Fruit fly (Drosophila melanogaster) whole organism, embryonic: ENCODE data around the gene CG32857.

Source experiments
- Asciz ChIP-seq: fragments of 200-800 bp; sonication (Bioruptor generic); optimal IDR thresholded peaks from 2 replicates; lab custom pipeline; 2017; ENCODE audit warnings: missing biosample characterization, mild to moderate bottlenecking, missing genetic modification characterization, missing genetic modification reagents
- CG10431 ChIP-seq: fragments of 200-800 bp; sonication (Bioruptor generic); optimal IDR thresholded peaks from 3 replicates; lab custom pipeline; 2018; ENCODE audit warnings: missing biosample characterization, mild to moderate bottlenecking, missing genetic modification characterization
- CG10565 ChIP-seq: fragments of 200-800 bp; sonication (Bioruptor generic); optimal IDR thresholded peaks from 3 replicates; lab custom pipeline; 2016; ENCODE audit warnings: missing biosample characterization, mild to moderate bottlenecking, missing genetic modification characterization
- CG11560 ChIP-seq: fragments of 200-800 bp; sonication (Bioruptor generic); IDR thresholded peaks from 3 replicates; pipeline ENCODE4 v1.3.6; 2022; ENCODE audit warnings: missing biosample characterization, missing genetic modification characterization
- CG11696 ChIP-seq: fragments of 200-800 bp; sonication (Bioruptor generic); IDR thresholded peaks from 2 replicates; pipeline ENCODE4 v1.3.6; 2022; ENCODE audit warnings: missing biosample characterization, missing genetic modification characterization
- CG12155 ChIP-seq: fragments of 200-800 bp; sonication (Bioruptor generic); optimal IDR thresholded peaks from 3 replicates; lab custom pipeline; 2016; ENCODE audit warnings: missing biosample characterization, missing genetic modification characterization
- CG12299 ChIP-seq: fragments of 200-800 bp; sonication (Bioruptor generic); optimal IDR thresholded peaks from 2 replicates; lab custom pipeline; 2018; ENCODE audit warnings: missing biosample characterization, mild to moderate bottlenecking, missing genetic modification characterization
- CG14014 ChIP-seq: fragments of 200-800 bp; sonication (Bioruptor generic); IDR thresholded peaks from 2 replicates; pipeline ENCODE4 v1.3.6; 2022; ENCODE audit warnings: missing biosample characterization, missing genetic modification characterization
- CG15601 ChIP-seq: fragments of 200-800 bp; sonication (Bioruptor generic); optimal IDR thresholded peaks from 3 replicates; lab custom pipeline; 2019; ENCODE audit warnings: missing biosample characterization, mild to moderate bottlenecking, missing genetic modification characterization, moderate library complexity
- CG1603 ChIP-seq: fragments of 200-800 bp; sonication (Bioruptor generic); optimal IDR thresholded peaks from 2 replicates; lab custom pipeline; 2019; ENCODE audit warnings: missing biosample characterization, mild to moderate bottlenecking, missing genetic modification characterization, moderate library complexity
- CG18599 ChIP-seq: fragments of 200-800 bp; sonication (Bioruptor generic); optimal IDR thresholded peaks from 3 replicates; lab custom pipeline; 2017; ENCODE audit warnings: missing biosample characterization, missing genetic modification characterization, mild to moderate bottlenecking, moderate library complexity, missing genetic modification reagents
- CG2202 ChIP-seq: fragments of 200-800 bp; sonication (Bioruptor generic); optimal IDR thresholded peaks from 2 replicates; lab custom pipeline; 2018; ENCODE audit warnings: missing biosample characterization, mild to moderate bottlenecking, missing genetic modification characterization
- CG32767 ChIP-seq: fragments of 200-800 bp; sonication (Bioruptor generic); IDR thresholded peaks from 2 replicates; pipeline ENCODE4 v1.3.6; 2022; ENCODE audit warnings: missing biosample characterization, missing genetic modification characterization
- CG32772 ChIP-seq: fragments of 200-800 bp; sonication (Bioruptor generic); IDR thresholded peaks from 2 replicates; pipeline ENCODE4 v1.3.6; 2022; ENCODE audit warnings: missing biosample characterization, missing genetic modification characterization
- CG33213 ChIP-seq: fragments of 200-800 bp; sonication (Bioruptor generic); optimal IDR thresholded peaks from 3 replicates; lab custom pipeline; 2016; ENCODE audit warnings: missing biosample characterization, missing genetic modification characterization
- CG6683 ChIP-seq: fragments of 200-800 bp; sonication (Bioruptor generic); optimal IDR thresholded peaks from 2 replicates; lab custom pipeline; 2017; ENCODE audit warnings: missing biosample characterization, mild to moderate bottlenecking, missing genetic modification characterization, missing genetic modification reagents
- CG7271 ChIP-seq: fragments of 200-800 bp; sonication (Bioruptor generic); optimal IDR thresholded peaks from 2 replicates; lab custom pipeline; 2018; ENCODE audit warnings: missing biosample characterization, mild to moderate bottlenecking, missing genetic modification characterization, moderate library complexity
- CG7963 ChIP-seq: fragments of 200-800 bp; sonication (Bioruptor generic); IDR thresholded peaks from 3 replicates; pipeline ENCODE4 v1.3.6; 2022; ENCODE audit warnings: missing biosample characterization, missing genetic modification characterization; ENCODE audit not compliant: partially characterized antibody
- CG8388 ChIP-seq: fragments of 200-800 bp; sonication (Bioruptor generic); optimal IDR thresholded peaks from 2 replicates; lab custom pipeline; 2019; ENCODE audit warnings: missing biosample characterization, mild to moderate bottlenecking, missing genetic modification characterization, moderate library complexity
- CG8478 ChIP-seq: fragments of >200 bp; optimal IDR thresholded peaks from 2 replicates; lab custom pipeline; 2018
- CG8924 ChIP-seq: fragments of 200-800 bp; optimal IDR thresholded peaks from 3 replicates; lab custom pipeline; 2019; ENCODE audit warnings: missing biosample characterization, mild to moderate bottlenecking, missing genetic modification characterization, moderate library complexity
- CG9609 ChIP-seq: fragments of 200-800 bp; sonication (Bioruptor generic); optimal IDR thresholded peaks from 3 replicates; lab custom pipeline; 2016; ENCODE audit warnings: missing biosample characterization, missing genetic modification characterization
- CHES-1-like ChIP-seq: fragments of 200-800 bp; sonication (Bioruptor generic); optimal IDR thresholded peaks from 2 replicates; lab custom pipeline; 2016; ENCODE audit warnings: missing biosample characterization, missing genetic modification characterization
- Camta ChIP-seq: fragments of 200-800 bp; sonication (Bioruptor generic); optimal IDR thresholded peaks from 2 replicates; lab custom pipeline; 2016; ENCODE audit warnings: missing biosample characterization, missing genetic modification characterization
- Doc3 ChIP-seq: fragments of 200-800 bp; sonication (Bioruptor generic); IDR thresholded peaks from 3 replicates; pipeline ENCODE4 v1.3.6; 2022; ENCODE audit warnings: missing biosample characterization, missing genetic modification characterization; ENCODE audit not compliant: partially characterized antibody
- E2f2 ChIP-seq: fragments of 200-800 bp; sonication (Bioruptor generic); IDR thresholded peaks from 2 replicates; pipeline ENCODE4 v1.3.6; 2022; ENCODE audit warnings: missing biosample characterization, missing genetic modification characterization
- H2.0 ChIP-seq: fragments of 200-800 bp; sonication (Bioruptor generic); IDR thresholded peaks from 2 replicates; pipeline ENCODE4 v1.3.6; 2022; ENCODE audit warnings: missing biosample characterization, missing genetic modification characterization
- HLH54F ChIP-seq: fragments of 200-800 bp; sonication (Bioruptor generic); optimal IDR thresholded peaks from 3 replicates; lab custom pipeline; 2016; ENCODE audit warnings: missing biosample characterization, missing genetic modification characterization
- Lpt ChIP-seq: fragments of >200 bp; optimal IDR thresholded peaks from 2 replicates; lab custom pipeline; 2018; ENCODE audit warnings: missing biosample characterization, missing genetic modification characterization
- MTF-1 ChIP-seq: fragments of 200-800 bp; sonication (Bioruptor generic); optimal IDR thresholded peaks from 2 replicates; lab custom pipeline; 2018; ENCODE audit warnings: missing biosample characterization, mild to moderate bottlenecking, missing genetic modification characterization, borderline replicate concordance
- Med ChIP-seq: fragments of 200-800 bp; sonication (Bioruptor generic); peaks from one replicate; lab custom pipeline; 2016; ENCODE audit warnings: missing biosample characterization, missing genetic modification characterization, mild to moderate bottlenecking, inconsistent platforms, moderate library complexity
- Meics ChIP-seq: fragments of 200-800 bp; sonication (Bioruptor generic); optimal IDR thresholded peaks from 2 replicates; lab custom pipeline; 2017; ENCODE audit warnings: missing biosample characterization, mild to moderate bottlenecking, missing genetic modification characterization
- Myb ChIP-seq: fragments of 200-800 bp; sonication (Bioruptor generic); optimal IDR thresholded peaks from 2 replicates; lab custom pipeline; 2016; ENCODE audit warnings: missing biosample characterization, missing genetic modification characterization
- Opbp ChIP-seq: fragments of 200-800 bp; sonication (Bioruptor generic); IDR thresholded peaks from 3 replicates; pipeline ENCODE4 v1.3.6; 2022; ENCODE audit warnings: missing biosample characterization, missing genetic modification characterization; ENCODE audit not compliant: partially characterized antibody
- Rfx ChIP-seq: fragments of 200-800 bp; sonication (Bioruptor generic); IDR thresholded peaks from 2 replicates; pipeline ENCODE4 v1.3.6; 2022; ENCODE audit warnings: missing biosample characterization, missing genetic modification characterization
- ap ChIP-seq: fragments of 200-800 bp; sonication (Bioruptor generic); IDR thresholded peaks from 2 replicates; pipeline ENCODE4 v1.3.6; 2022; ENCODE audit warnings: missing biosample characterization, missing genetic modification characterization
- bcd ChIP-seq: fragments of 200-800 bp; sonication (Bioruptor generic); optimal IDR thresholded peaks from 2 replicates; lab custom pipeline; 2017; ENCODE audit warnings: missing biosample characterization, mild to moderate bottlenecking, missing genetic modification characterization
- bsh ChIP-seq, 2 experiments: fragments of 200-800 bp; sonication (Bioruptor generic); optimal IDR thresholded peaks; 2 replicates each; lab custom pipeline; 2017 to 2018; ENCODE audit warnings: mild to moderate bottlenecking in 2 of 2, missing biosample characterization in 2 of 2, missing genetic modification characterization in 2 of 2, moderate library complexity in 1 of 2
- chif ChIP-seq, 2 experiments: fragments of 200-800 bp; sonication (Bioruptor generic); optimal IDR thresholded peaks; 3 replicates each; lab custom pipeline; 2016; ENCODE audit warnings: missing biosample characterization in 2 of 2, missing genetic modification characterization in 2 of 2
- croc ChIP-seq: fragments of 200-800 bp; sonication (Bioruptor generic); conservative IDR thresholded peaks from 3 replicates; pipeline ENCODE4 v1.3.6; 2022; ENCODE audit warnings: missing biosample characterization, missing genetic modification characterization
- dimm ChIP-seq: fragments of 200-800 bp; sonication (Bioruptor generic); IDR thresholded peaks from 2 replicates; pipeline ENCODE4 v1.3.6; 2022; ENCODE audit warnings: missing biosample characterization, missing genetic modification characterization
- dmrt11E ChIP-seq: fragments of 200-800 bp; sonication (Bioruptor generic); optimal IDR thresholded peaks from 3 replicates; lab custom pipeline; 2018; ENCODE audit warnings: missing biosample characterization, mild to moderate bottlenecking, missing genetic modification characterization, moderate library complexity
- ems ChIP-seq: fragments of 200-800 bp; sonication (Bioruptor generic); optimal IDR thresholded peaks from 3 replicates; lab custom pipeline; 2016; ENCODE audit warnings: missing biosample characterization, missing genetic modification characterization
- en ChIP-seq: fragments of 200-800 bp; sonication (Bioruptor generic); optimal IDR thresholded peaks from 2 replicates; lab custom pipeline; 2016; ENCODE audit warnings: missing biosample characterization, missing genetic modification characterization
- ind ChIP-seq: fragments of 200-800 bp; sonication (Bioruptor generic); optimal IDR thresholded peaks from 3 replicates; lab custom pipeline; 2016; ENCODE audit warnings: missing biosample characterization, missing genetic modification characterization
- lmd ChIP-seq: fragments of 200-800 bp; sonication (Bioruptor generic); IDR thresholded peaks from 2 replicates; pipeline ENCODE4 v1.3.6; 2022; ENCODE audit warnings: missing biosample characterization, missing genetic modification characterization
- luna ChIP-seq: fragments of 200-800 bp; sonication (Bioruptor generic); optimal IDR thresholded peaks from 2 replicates; lab custom pipeline; 2016; ENCODE audit warnings: missing biosample characterization, missing genetic modification characterization
- slou ChIP-seq: fragments of 200-800 bp; sonication (Bioruptor generic); optimal IDR thresholded peaks from 3 replicates; lab custom pipeline; 2016; ENCODE audit warnings: missing biosample characterization, missing genetic modification characterization
- tup ChIP-seq: fragments of 200-800 bp; sonication (Bioruptor generic); optimal IDR thresholded peaks from 2 replicates; lab custom pipeline; 2016; ENCODE audit warnings: missing biosample characterization, mild to moderate bottlenecking, missing genetic modification characterization, moderate library complexity
- zen ChIP-seq: fragments of 200-800 bp; sonication (Bioruptor generic); optimal IDR thresholded peaks from 3 replicates; lab custom pipeline; 2018; ENCODE audit warnings: missing biosample characterization, mild to moderate bottlenecking, missing genetic modification characterization, moderate library complexity

Gene CG32857

dm6 chrX:21604956-21605502 is 12.4 kb downstream of the CG32857 start, which contains the start of gene GCS2alpha (continued):
- TF ChIP-seq CG32772 (GFP tag; lab: Robert Waterston, UW) (no peak), CG10431 (GFP tag; lab: Kevin White, UChicago) (no peak), slou (GFP tag; lab: Kevin White, UChicago) (no peak), ems (GFP tag; lab: Kevin White, UChicago) (no peak), CG7963 (GFP tag; lab: Robert Waterston, UW) (no peak), chif (GFP tag; optimal IDR thresholded peaks at IDR 0.05; lab: Kevin White, UChicago) (no peak), CG11696 (GFP tag; lab: Robert Waterston, UW) (no peak), Med (GFP tag; lab: Kevin White, UChicago) (peak; percentile 20), H2.0 (GFP tag; lab: Robert Waterston, UW) (no peak), HLH54F (GFP tag; lab: Kevin White, UChicago) (no peak), CG8924 (tag; lab: Kevin White, UChicago) (peak; percentile 62), Doc3 (GFP tag; lab: Robert Waterston, UW) (no peak), CHES-1-like (GFP tag; lab: Kevin White, UChicago) (no peak), CG2202 (tag; lab: Kevin White, UChicago) (no peak), CG33213 (GFP tag; lab: Kevin White, UChicago) (no peak), MTF-1 (GFP tag; lab: Kevin White, UChicago) (no peak), Meics (GFP tag; lab: Kevin White, UChicago) (no peak), dmrt11E (tag; lab: Kevin White, UChicago) (no peak), CG12299 (no peak), CG8478 (lab: Kevin White, UChicago) (no peak), lmd (no peak), CG1603 (peak; percentile 27), CG6683 (GFP tag; lab: Kevin White, UChicago) (no peak), tup (GFP tag; lab: Kevin White, UChicago) (no peak), E2f2 (GFP tag; lab: Robert Waterston, UW) (peak; percentile 86)

- TF ChIP-seq zen (tag; lab: Kevin White, UChicago), result peak; percentile 94
- TF ChIP-seq CG18599 (GFP tag; lab: Kevin White, UChicago), result peak; percentile 76
- TF ChIP-seq CG9609, result peak; percentile 80
- peak; percentile 78 for TF ChIP-seq Asciz (GFP tag; lab: Kevin White, UChicago)
- peak; percentile 81 for TF ChIP-seq bcd (GFP tag; lab: Kevin White, UChicago)
- TF ChIP-seq CG15601 (tag; lab: Kevin White, UChicago), result peak; percentile 67
- TF ChIP-seq dimm, result 0 out of 2 replicates have a peak, but pooled peaks have one; percentile 20
- TF ChIP-seq Opbp, result no peak
- TF ChIP-seq CG12155 (GFP tag; lab: Kevin White, UChicago), result peak; percentile 64
- TF ChIP-seq en (GFP tag; lab: Kevin White, UChicago), result peak; percentile 54
- peak; percentile 78 for TF ChIP-seq ap (GFP tag; lab: Robert Waterston, UW)
- TF ChIP-seq CG8478 (lab: Kevin White, UChicago), result no peak
- TF ChIP-seq Camta (GFP tag; lab: Kevin White, UChicago), result peak; percentile 67
- TF ChIP-seq Myb, result peak; percentile 59
- TF ChIP-seq CG32767 (GFP tag; lab: Robert Waterston, UW), result no peak; the same call in 1 of the 2 replicates
- peak; percentile 85 for TF ChIP-seq ind (GFP tag; lab: Kevin White, UChicago)
- TF ChIP-seq CG11560, result peak; percentile 72; the same call in 2 of the 3 replicates
- TF ChIP-seq bsh (GFP tag; optimal IDR thresholded peaks at IDR 0.05; lab: Kevin White, UChicago), result peak; percentile 32 to 91
- TF ChIP-seq CG14014 (GFP tag; lab: Robert Waterston, UW), result peak; percentile 68
- no peak for TF ChIP-seq Lpt
- TF ChIP-seq Rfx, result no peak; the same call in 1 of the 2 replicates
- TF ChIP-seq croc (GFP tag; lab: Robert Waterston, UW), result peak; percentile 90
- TF ChIP-seq CG10565 (GFP tag; lab: Kevin White, UChicago), result peak; percentile 24
- no peak for TF ChIP-seq luna (GFP tag; lab: Kevin White, UChicago)
- TF ChIP-seq CG8388, result peak; percentile 83
- peak; percentile 44 for TF ChIP-seq CG7271 (tag; lab: Kevin White, UChicago)
These were observed 23.5 kb downstream of the CG32857 start for dm6 chrX:21593907-21594306.
